Worm (Caenorhabditis elegans) whole organism, mixed stage, embryonic: Measurements from ENCODE around the gene pat-2.

Source experiments
- M03D4.4 ChIP-seq: sonication (generic microtip); optimal IDR thresholded peaks from 2 replicates; lab custom pipeline; 2017; ENCODE audit warnings: mild to moderate bottlenecking, missing genetic modification characterization, missing compliant biosample characterization
- blmp-1 ChIP-seq: fragments of 150-350 bp; optimal IDR thresholded peaks from 2 replicates; lab custom pipeline; 2014; ENCODE audit warnings: missing biosample characterization, missing genetic modification characterization
- ceh-39 ChIP-seq: fragments of 150-350 bp; optimal IDR thresholded peaks from 2 replicates; lab custom pipeline; 2014; ENCODE audit warnings: missing biosample characterization, missing genetic modification characterization
- ceh-43 ChIP-seq: fragments of 200-800 bp; sonication (Bioruptor generic); optimal IDR thresholded peaks from 2 replicates; lab custom pipeline; 2018; ENCODE audit warnings: mild to moderate bottlenecking, missing genetic modification characterization, moderate library complexity, missing compliant biosample characterization
- ces-1 ChIP-seq: fragments of 150-350 bp; optimal IDR thresholded peaks from 2 replicates; lab custom pipeline; 2014; ENCODE audit warnings: missing biosample characterization, missing genetic modification reagents, missing genetic modification characterization
- cnd-1 ChIP-seq: fragments of 200-800 bp; sonication (Bioruptor generic); optimal IDR thresholded peaks from 2 replicates; lab custom pipeline; 2018; ENCODE audit warnings: mild to moderate bottlenecking, missing genetic modification characterization, missing compliant biosample characterization
- drap-1 ChIP-seq: fragments of 200-800 bp; sonication (Bioruptor generic); optimal IDR thresholded peaks from 3 replicates; lab custom pipeline; 2018; ENCODE audit warnings: mild to moderate bottlenecking, missing genetic modification characterization, missing compliant biosample characterization
- elt-1 ChIP-seq: sonication (generic microtip); optimal IDR thresholded peaks from 2 replicates; lab custom pipeline; 2017; ENCODE audit warnings: missing genetic modification characterization, mild to moderate bottlenecking, missing compliant biosample characterization, antibody characterized with exemption, moderate library complexity, borderline replicate concordance; ENCODE audit not compliant: insufficient read depth
- elt-3 ChIP-seq: fragments of 150-350 bp; optimal IDR thresholded peaks from 2 replicates; lab custom pipeline; 2014; ENCODE audit warnings: missing biosample characterization, missing genetic modification characterization
- ham-2 ChIP-seq: fragments of 200-800 bp; sonication (Bioruptor generic); optimal IDR thresholded peaks from 2 replicates; lab custom pipeline; 2018; ENCODE audit warnings: mild to moderate bottlenecking, missing genetic modification characterization, missing compliant biosample characterization
- hlh-1 ChIP-seq: fragments of 150-350 bp; optimal IDR thresholded peaks from 2 replicates; lab custom pipeline; 2014; ENCODE audit warnings: missing biosample characterization, missing genetic modification reagents, missing genetic modification characterization
- lin-13 ChIP-seq: fragments of 150-350 bp; optimal IDR thresholded peaks from 2 replicates; lab custom pipeline; 2014; ENCODE audit warnings: missing biosample characterization, missing genetic modification characterization
- lin-32 ChIP-seq: fragments of 200-800 bp; sonication (Bioruptor generic); optimal IDR thresholded peaks from 2 replicates; lab custom pipeline; 2018; ENCODE audit warnings: mild to moderate bottlenecking, missing genetic modification characterization, missing compliant biosample characterization
- lsy-2 ChIP-seq: fragments of 150-350 bp; optimal IDR thresholded peaks from 2 replicates; lab custom pipeline; 2014; ENCODE audit warnings: missing biosample characterization, missing genetic modification characterization
- mab-5 ChIP-seq: fragments of 150-350 bp; optimal IDR thresholded peaks from 2 replicates; lab custom pipeline; 2014; ENCODE audit warnings: missing biosample characterization, missing genetic modification characterization
- mep-1 ChIP-seq: fragments of 150-350 bp; optimal IDR thresholded peaks from 2 replicates; lab custom pipeline; 2017; ENCODE audit warnings: missing biosample characterization, missing genetic modification reagents, missing genetic modification characterization, inconsistent platforms
- mls-2 ChIP-seq: sonication (generic microtip); optimal IDR thresholded peaks from 2 replicates; lab custom pipeline; 2016; ENCODE audit warnings: mild to moderate bottlenecking, missing genetic modification characterization, moderate library complexity, missing compliant biosample characterization
- nhr-2 ChIP-seq: fragments of 150-350 bp; optimal IDR thresholded peaks from 2 replicates; lab custom pipeline; 2014; ENCODE audit warnings: missing biosample characterization, missing genetic modification characterization
- nhr-237 ChIP-seq: fragments of 150-350 bp; optimal IDR thresholded peaks from 2 replicates; lab custom pipeline; 2014; ENCODE audit warnings: missing biosample characterization, missing genetic modification characterization
- nhr-28 ChIP-seq: fragments of 150-350 bp; optimal IDR thresholded peaks from 2 replicates; lab custom pipeline; 2014; ENCODE audit warnings: missing biosample characterization, missing genetic modification characterization
- nhr-76 ChIP-seq: sonication (generic microtip); optimal IDR thresholded peaks from 2 replicates; lab custom pipeline; 2017; ENCODE audit warnings: missing biosample characterization, missing genetic modification characterization
- pha-4 ChIP-seq: fragments of 150-350 bp; optimal IDR thresholded peaks from 2 replicates; lab custom pipeline; 2018; ENCODE audit warnings: missing biosample characterization, missing genetic modification reagents, missing genetic modification characterization
- sptf-1 ChIP-seq: sonication (generic microtip); optimal IDR thresholded peaks from 2 replicates; lab custom pipeline; 2017; ENCODE audit warnings: mild to moderate bottlenecking, missing genetic modification characterization, moderate library complexity, missing compliant biosample characterization
- tbx-8 ChIP-seq: fragments of 200-800 bp; sonication (Bioruptor generic); optimal IDR thresholded peaks from 2 replicates; lab custom pipeline; 2018; ENCODE audit warnings: mild to moderate bottlenecking, missing genetic modification characterization, moderate library complexity, missing compliant biosample characterization
- unc-120 ChIP-seq: sonication (generic microtip); optimal IDR thresholded peaks from 2 replicates; lab custom pipeline; 2017; ENCODE audit warnings: missing genetic modification characterization, missing compliant biosample characterization; ENCODE audit not compliant: poor library complexity, severe bottlenecking
- unc-39 ChIP-seq: fragments of 150-350 bp; optimal IDR thresholded peaks from 2 replicates; lab custom pipeline; 2014; ENCODE audit warnings: missing biosample characterization, missing genetic modification characterization
- unc-62 ChIP-seq: fragments of 150-350 bp; optimal IDR thresholded peaks from 2 replicates; lab custom pipeline; 2014; ENCODE audit warnings: missing biosample characterization, missing genetic modification reagents, missing genetic modification characterization
- zip-8 ChIP-seq: fragments of 150-350 bp; optimal IDR thresholded peaks from 2 replicates; lab custom pipeline; 2014; ENCODE audit warnings: missing biosample characterization, missing genetic modification characterization
- ztf-11 ChIP-seq: fragments of 150-350 bp; optimal IDR thresholded peaks from 2 replicates; lab custom pipeline; 2014; ENCODE audit warnings: missing biosample characterization, missing genetic modification characterization

pat-2 gene

ce11 chrIII:8865294-8865766 lies 46.6 kb downstream of the pat-2 start:
- peak; percentile 60 for TF ChIP-seq M03D4.4 (tag; lab: Kevin White, UChicago)
- TF ChIP-seq drap-1: peak; percentile 74
- no peak for TF ChIP-seq zip-8 (tag; lab: Kevin White, UChicago)
- no peak for TF ChIP-seq ceh-39 (tag; lab: Kevin White, UChicago)
- TF ChIP-seq ham-2 (GFP tag; lab: Kevin White, UChicago): peak; percentile 50
- TF ChIP-seq hlh-1 (tag; lab: Kevin White, UChicago): peak; percentile 70
- peak; percentile 57 for TF ChIP-seq sptf-1 (tag; lab: Kevin White, UChicago)
- TF ChIP-seq pha-4 (tag; lab: Kevin White, UChicago): peak; percentile 8
- peak; percentile 17 for TF ChIP-seq mls-2 (tag; lab: Kevin White, UChicago)
- peak; percentile 84 for TF ChIP-seq unc-120 (tag; lab: Kevin White, UChicago)
- TF ChIP-seq cnd-1 (tag; lab: Kevin White, UChicago): peak; percentile 38
- TF ChIP-seq mep-1 (tag; lab: Kevin White, UChicago): no peak
- TF ChIP-seq unc-39 (tag; lab: Kevin White, UChicago): no peak
- peak; percentile 39 for TF ChIP-seq lin-13
- peak; percentile 60 for TF ChIP-seq unc-62 (GFP tag; lab: Kevin White, UChicago)

ce11 chrIII:8866038-8866437 lies 47.3 kb downstream of the pat-2 start:
- TF ChIP-seq elt-1 (tag; lab: Kevin White, UChicago) (no peak), sptf-1 (tag; lab: Kevin White, UChicago) (no peak), nhr-2 (tag; lab: Kevin White, UChicago) (no peak), drap-1 (no peak)
- TF ChIP-seq, all 35 proteins: peak for 0

ce11 chrIII:8866983-8867842 lies 48.5 kb downstream of the pat-2 start:
- TF ChIP-seq hlh-1 (tag; lab: Kevin White, UChicago) (peak; percentile 79), nhr-76 (no peak)

- TF ChIP-seq lin-32 (GFP tag; lab: Kevin White, UChicago) (no peak), unc-62 (GFP tag; lab: Kevin White, UChicago) (no peak), elt-3 (no peak), sptf-1 (tag; lab: Kevin White, UChicago) (no peak), unc-39 (tag; lab: Kevin White, UChicago) (no peak), hlh-1 (tag; lab: Kevin White, UChicago) (no peak), ham-2 (GFP tag; lab: Kevin White, UChicago) (no peak), blmp-1 (tag; lab: Kevin White, UChicago) (no peak), mab-5 (tag; lab: Kevin White, UChicago) (no peak), ceh-43 (no peak)
These were observed 49.4 kb downstream of the pat-2 start for ce11 chrIII:8867922-8868655.

ce11 chrIII:8869663-8870062 lies 51.0 kb downstream of the pat-2 start:
- TF ChIP-seq nhr-237 (tag; lab: Kevin White, UChicago) (no peak), nhr-2 (tag; lab: Kevin White, UChicago) (no peak), ztf-11 (tag; lab: Kevin White, UChicago) (no peak), tbx-8 (GFP tag; lab: Kevin White, UChicago) (no peak), pha-4 (tag; lab: Kevin White, UChicago) (no peak), ces-1 (GFP tag; lab: Kevin White, UChicago) (no peak), sptf-1 (tag; lab: Kevin White, UChicago) (no peak), mep-1 (tag; lab: Kevin White, UChicago) (no peak), ham-2 (GFP tag; lab: Kevin White, UChicago) (no peak), nhr-28 (no peak), blmp-1 (tag; lab: Kevin White, UChicago) (no peak), lsy-2 (tag; lab: Kevin White, UChicago) (no peak), mls-2 (tag; lab: Kevin White, UChicago) (no peak), zip-8 (tag; lab: Kevin White, UChicago) (no peak), hlh-1 (tag; lab: Kevin White, UChicago) (no peak), M03D4.4 (tag; lab: Kevin White, UChicago) (no peak), elt-3 (no peak)
